Fruit fly (Drosophila melanogaster): Measurements from ENCODE around the gene CG8010.

CG8010 gene

DNA sequence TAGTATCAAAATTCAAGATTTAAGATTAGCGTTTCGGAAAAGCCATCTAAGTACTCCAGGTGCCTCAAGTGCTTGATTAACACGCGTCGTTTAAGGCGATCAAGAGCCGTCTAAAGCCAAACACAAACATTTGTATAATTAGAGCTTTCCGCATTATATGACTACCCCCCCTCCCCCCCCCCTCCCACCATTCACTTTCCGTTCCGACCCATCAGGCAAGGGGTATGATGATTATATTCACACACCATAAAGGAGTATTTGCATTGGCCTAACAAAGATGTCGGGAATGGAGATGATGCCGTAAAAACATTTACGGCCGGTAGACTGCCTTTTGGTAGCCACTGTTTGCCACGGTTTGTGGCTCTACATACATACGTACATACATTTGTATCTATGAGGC is 37.8 kb upstream of the CG8010 start (continued):
- TF ChIP-seq slbo (GFP tag; IDR thresholded peaks at IDR 0.05) (0 out of 2 replicates have a peak, but pooled peaks have one; percentile 16), Xbp1 (GFP tag; optimal IDR thresholded peaks at IDR 0.05) (no peak), CG3163 (GFP tag; optimal IDR thresholded peaks at IDR 0.05) (no peak), abd-A (tag; optimal IDR thresholded peaks at IDR 0.05) (no peak), CG2678 (tag; optimal IDR thresholded peaks at IDR 0.05) (peak; percentile 67), Dll (GFP tag; IDR thresholded peaks at IDR 0.05; ENCODE audit: partially characterized antibody) (no peak), BEAF-32 (GFP tag; optimal IDR thresholded peaks at IDR 0.05) (no peak), CG2202 (tag; optimal IDR thresholded peaks at IDR 0.05) (no peak), CG9817 (tag; optimal IDR thresholded peaks at IDR 0.05) (peak; percentile 9), CG31224 (GFP tag; IDR thresholded peaks at IDR 0.05) (no peak), CG8944 (GFP tag; optimal IDR thresholded peaks at IDR 0.05) (no peak), CG6654 (GFP tag; optimal IDR thresholded peaks at IDR 0.05) (no peak), scrt (GFP tag; optimal IDR thresholded peaks at IDR 0.05) (peak; percentile 19), Doc2 (GFP tag; IDR thresholded peaks at IDR 0.05) (no peak), CG7987 (GFP tag; optimal IDR thresholded peaks at IDR 0.05) (peak; percentile 42), Hr51 (GFP tag; optimal IDR thresholded peaks at IDR 0.05) (peak in 1 of 2 experiments; percentile 32), HHEX (GFP tag; optimal IDR thresholded peaks at IDR 0.05) (peak; percentile 16), Ssrp (tag; optimal IDR thresholded peaks at IDR 0.05) (no peak), Fer1 (GFP tag; optimal IDR thresholded peaks at IDR 0.05) (peak; percentile 46), CG15011 (GFP tag; optimal IDR thresholded peaks at IDR 0.05) (peak; percentile 1), H15 (GFP tag; IDR thresholded peaks at IDR 0.05) (no peak), CG13894 (tag; optimal IDR thresholded peaks at IDR 0.05) (peak; percentile 42), ems (GFP tag; optimal IDR thresholded peaks at IDR 0.05) (no peak), dysf (GFP tag; IDR thresholded peaks at IDR 0.05) (no peak), CG42726 (GFP tag; IDR thresholded peaks at IDR 0.05; ENCODE audit: partially characterized antibody) (no peak), Atf6 (GFP tag; IDR thresholded peaks at IDR 0.05) (peak; percentile 24; the same call in 1 of the 2 replicates), CG11456 (GFP tag; IDR thresholded peaks at IDR 0.05) (0 out of 3 replicates have a peak, but pooled peaks have one; percentile 17), CG7556 (GFP tag; optimal IDR thresholded peaks at IDR 0.05) (no peak), grn (GFP tag; optimal IDR thresholded peaks at IDR 0.05) (no peak), CG12659 (GFP tag; optimal IDR thresholded peaks at IDR 0.05) (peak; percentile 12), CG1024 (GFP tag; IDR thresholded peaks at IDR 0.05) (no peak), CG34376 (GFP tag; optimal IDR thresholded peaks at IDR 0.05) (peak; percentile 11), ewg (GFP tag; optimal IDR thresholded peaks at IDR 0.05) (no peak), Dad (GFP tag; optimal IDR thresholded peaks at IDR 0.05) (no peak), CG9797 (GFP tag; optimal IDR thresholded peaks at IDR 0.05) (no peak), Optix (GFP tag; IDR thresholded peaks at IDR 0.05) (no peak), disco-r (GFP tag; optimal IDR thresholded peaks at IDR 0.05) (no peak), CG1233 (GFP tag; optimal IDR thresholded peaks at IDR 0.05) (no peak), Med (GFP tag) (peak; percentile 64), sug (tag; optimal IDR thresholded peaks at IDR 0.05) (peak; percentile 56), CG7839 (tag; optimal IDR thresholded peaks at IDR 0.05) (peak; percentile 23), Camta (GFP tag; optimal IDR thresholded peaks at IDR 0.05) (no peak), slp2 (GFP tag; optimal IDR thresholded peaks at IDR 0.05) (no peak), CG6813 (GFP tag; optimal IDR thresholded peaks at IDR 0.05) (peak; percentile 15), gem (tag; optimal IDR thresholded peaks at IDR 0.05) (peak; percentile 13), CG10209 (GFP tag; optimal IDR thresholded peaks at IDR 0.05) (no peak), CG18599 (GFP tag; optimal IDR thresholded peaks at IDR 0.05) (peak; percentile 63), Sry-β (GFP tag; optimal IDR thresholded peaks at IDR 0.05) (no peak), CG15514 (GFP tag; optimal IDR thresholded peaks at IDR 0.05) (peak; percentile 22), vvl (GFP tag; IDR thresholded peaks at IDR 0.05) (no peak)
